Fruit fly (Drosophila melanogaster) whole organism, embryonic: Measurements from ENCODE around the gene Cyp6v1.

Source experiments
- Atf6 ChIP-seq: fragments of 200-800 bp; sonication (Bioruptor generic); IDR thresholded peaks from 2 replicates; pipeline ENCODE4 v1.3.6; 2022; ENCODE audit warnings: missing biosample characterization, missing genetic modification characterization
- CG10431 ChIP-seq: fragments of 200-800 bp; sonication (Bioruptor generic); optimal IDR thresholded peaks from 3 replicates; lab custom pipeline; 2018; ENCODE audit warnings: missing biosample characterization, mild to moderate bottlenecking, missing genetic modification characterization
- CG10462 ChIP-seq: fragments of 200-800 bp; sonication (Bioruptor generic); optimal IDR thresholded peaks from 2 replicates; lab custom pipeline; 2016; ENCODE audit warnings: missing biosample characterization, missing genetic modification characterization
- CG11085 ChIP-seq: fragments of 200-800 bp; sonication (Bioruptor generic); IDR thresholded peaks from 2 replicates; pipeline ENCODE4 v1.3.6; 2022; ENCODE audit warnings: missing biosample characterization, missing genetic modification characterization
- CG11093 ChIP-seq: fragments of 200-800 bp; sonication (Bioruptor generic); IDR thresholded peaks from 3 replicates; pipeline ENCODE4 v1.3.6; 2022; ENCODE audit warnings: missing biosample characterization, missing genetic modification characterization
- CG11504 ChIP-seq: fragments of 200-800 bp; sonication (Bioruptor generic); optimal IDR thresholded peaks from 3 replicates; lab custom pipeline; 2019; ENCODE audit warnings: missing biosample characterization, mild to moderate bottlenecking, missing genetic modification characterization, moderate library complexity
- CG12299 ChIP-seq: fragments of 200-800 bp; sonication (Bioruptor generic); optimal IDR thresholded peaks from 2 replicates; lab custom pipeline; 2018; ENCODE audit warnings: missing biosample characterization, mild to moderate bottlenecking, missing genetic modification characterization
- CG1233 ChIP-seq: fragments of 200-800 bp; sonication (Bioruptor generic); optimal IDR thresholded peaks from 4 replicates; lab custom pipeline; 2018; ENCODE audit warnings: missing biosample characterization, mild to moderate bottlenecking, missing genetic modification characterization
- CG17359 ChIP-seq: fragments of 200-800 bp; sonication (Bioruptor generic); optimal IDR thresholded peaks from 3 replicates; lab custom pipeline; 2018; ENCODE audit warnings: missing biosample characterization, mild to moderate bottlenecking, missing genetic modification characterization, moderate library complexity
- CG2875 ChIP-seq: fragments of 200-800 bp; sonication (Bioruptor generic); optimal IDR thresholded peaks from 2 replicates; lab custom pipeline; 2017; ENCODE audit warnings: missing biosample characterization, mild to moderate bottlenecking, missing genetic modification characterization, missing genetic modification reagents
- CG2889 ChIP-seq: fragments of 200-800 bp; sonication (Bioruptor generic); IDR thresholded peaks from 3 replicates; pipeline ENCODE4 v1.3.6; 2022; ENCODE audit warnings: missing biosample characterization, missing genetic modification characterization
- CG30403 ChIP-seq: fragments of 200-800 bp; sonication (Bioruptor generic); optimal IDR thresholded peaks from 3 replicates; lab custom pipeline; 2016; ENCODE audit warnings: missing biosample characterization, missing genetic modification characterization
- CG31441 ChIP-seq: fragments of 200-800 bp; sonication (Bioruptor generic); IDR thresholded peaks from 2 replicates; pipeline ENCODE4 v1.3.6; 2022; ENCODE audit warnings: missing biosample characterization, missing genetic modification characterization
- CG34376 ChIP-seq: fragments of 200-800 bp; sonication (Bioruptor generic); optimal IDR thresholded peaks from 2 replicates; lab custom pipeline; 2018; ENCODE audit warnings: missing biosample characterization, mild to moderate bottlenecking, missing genetic modification characterization
- CG43689 ChIP-seq: fragments of 200-800 bp; sonication (Bioruptor generic); IDR thresholded peaks from 2 replicates; pipeline ENCODE4 v1.3.6; 2022; ENCODE audit warnings: missing biosample characterization, missing genetic modification characterization
- CG4707 ChIP-seq: fragments of 200-800 bp; sonication (Bioruptor generic); optimal IDR thresholded peaks from 2 replicates; lab custom pipeline; 2018; ENCODE audit warnings: missing biosample characterization, mild to moderate bottlenecking, missing genetic modification characterization, moderate library complexity
- CG4854 ChIP-seq: fragments of 200-800 bp; sonication (Bioruptor generic); optimal IDR thresholded peaks from 2 replicates; lab custom pipeline; 2016; ENCODE audit warnings: missing biosample characterization, missing genetic modification characterization, inconsistent platforms
- CG6254 ChIP-seq: fragments of 200-800 bp; sonication (Bioruptor generic); optimal IDR thresholded peaks from 3 replicates; lab custom pipeline; 2017; ENCODE audit warnings: mild to moderate bottlenecking, missing biosample characterization, missing genetic modification reagents, missing genetic modification characterization
- CG7357 ChIP-seq: fragments of 200-800 bp; sonication (Bioruptor generic); IDR thresholded peaks from 3 replicates; pipeline ENCODE4 v1.3.6; 2022; ENCODE audit warnings: missing biosample characterization, missing genetic modification characterization
- CG8478 ChIP-seq: fragments of >200 bp; optimal IDR thresholded peaks from 2 replicates; lab custom pipeline; 2018
- Dad ChIP-seq: fragments of 200-800 bp; sonication (Bioruptor generic); optimal IDR thresholded peaks from 3 replicates; lab custom pipeline; 2016; ENCODE audit warnings: missing biosample characterization, missing genetic modification characterization
- Dbx ChIP-seq: fragments of 200-800 bp; sonication (Bioruptor generic); IDR thresholded peaks from 3 replicates; pipeline ENCODE4 v1.3.6; 2022; ENCODE audit warnings: missing biosample characterization, missing genetic modification characterization
- Dip2 ChIP-seq: fragments of 200-800 bp; sonication (Bioruptor generic); IDR thresholded peaks from 2 replicates; pipeline ENCODE4 v1.3.6; 2022; ENCODE audit warnings: missing biosample characterization, missing genetic modification characterization
- Dref ChIP-seq: fragments of 200-800 bp; sonication (Bioruptor generic); IDR thresholded peaks from 2 replicates; pipeline ENCODE4 v1.3.6; 2022; ENCODE audit warnings: missing biosample characterization, missing genetic modification characterization
- Fer2 ChIP-seq: fragments of 200-800 bp; sonication (Bioruptor generic); optimal IDR thresholded peaks from 2 replicates; lab custom pipeline; 2018; ENCODE audit warnings: missing biosample characterization, mild to moderate bottlenecking, missing genetic modification characterization, moderate library complexity
- H15 ChIP-seq: fragments of 200-800 bp; sonication (Bioruptor generic); IDR thresholded peaks from 3 replicates; pipeline ENCODE4 v1.3.6; 2022; ENCODE audit warnings: missing biosample characterization, missing genetic modification characterization
- HLHmδ ChIP-seq: fragments of 200-800 bp; sonication (Bioruptor generic); optimal IDR thresholded peaks from 2 replicates; lab custom pipeline; 2018; ENCODE audit warnings: missing biosample characterization, mild to moderate bottlenecking, missing genetic modification characterization, moderate library complexity
- HmgZ ChIP-seq: fragments of 200-800 bp; sonication (Bioruptor generic); optimal IDR thresholded peaks from 2 replicates; lab custom pipeline; 2018; ENCODE audit warnings: missing biosample characterization, mild to moderate bottlenecking, missing genetic modification characterization
- Hr3 ChIP-seq: fragments of 200-800 bp; sonication (Bioruptor generic); optimal IDR thresholded peaks from 3 replicates; lab custom pipeline; 2016; ENCODE audit warnings: missing biosample characterization, missing genetic modification characterization
- NFAT ChIP-seq: fragments of 200-800 bp; sonication (Bioruptor generic); IDR thresholded peaks from 2 replicates; pipeline ENCODE4 v1.3.6; 2022; ENCODE audit warnings: missing biosample characterization, missing genetic modification characterization
- Nf-YA ChIP-seq: fragments of 200-800 bp; sonication (Bioruptor generic); IDR thresholded peaks from 2 replicates; pipeline ENCODE4 v1.3.6; 2022; ENCODE audit warnings: missing biosample characterization, missing genetic modification characterization
- Oaz ChIP-seq: fragments of 200-800 bp; sonication (Bioruptor generic); IDR thresholded peaks from 2 replicates; pipeline ENCODE4 v1.3.6; 2022; ENCODE audit warnings: missing biosample characterization, missing genetic modification characterization
- Scr ChIP-seq: fragments of 200-800 bp; sonication (Bioruptor generic); IDR thresholded peaks from 2 replicates; pipeline ENCODE4 v1.3.6; 2022; ENCODE audit warnings: missing biosample characterization, missing genetic modification characterization; ENCODE audit not compliant: partially characterized antibody
- ab ChIP-seq: fragments of 200-800 bp; sonication (Bioruptor generic); optimal IDR thresholded peaks from 2 replicates; lab custom pipeline; 2016; ENCODE audit warnings: missing biosample characterization, missing genetic modification characterization
- al ChIP-seq: fragments of 200-800 bp; sonication (Bioruptor generic); IDR thresholded peaks from 2 replicates; pipeline ENCODE4 v1.3.6; 2022; ENCODE audit warnings: missing biosample characterization, missing genetic modification characterization
- br ChIP-seq: fragments of >200 bp; optimal IDR thresholded peaks from 2 replicates; lab custom pipeline; 2017
- bsh ChIP-seq, 2 experiments: fragments of 200-800 bp; sonication (Bioruptor generic); optimal IDR thresholded peaks; 2 replicates each; lab custom pipeline; 2017 to 2018; ENCODE audit warnings: mild to moderate bottlenecking in 2 of 2, missing biosample characterization in 2 of 2, missing genetic modification characterization in 2 of 2, moderate library complexity in 1 of 2
- btn ChIP-seq: fragments of 200-800 bp; sonication (Bioruptor generic); optimal IDR thresholded peaks from 2 replicates; lab custom pipeline; 2016; ENCODE audit warnings: missing biosample characterization, missing genetic modification characterization
- cg ChIP-seq: fragments of 200-800 bp; sonication (Bioruptor generic); optimal IDR thresholded peaks from 3 replicates; lab custom pipeline; 2019; ENCODE audit warnings: missing biosample characterization, mild to moderate bottlenecking, missing genetic modification characterization, moderate library complexity
- ems ChIP-seq: fragments of 200-800 bp; sonication (Bioruptor generic); optimal IDR thresholded peaks from 3 replicates; lab custom pipeline; 2016; ENCODE audit warnings: missing biosample characterization, missing genetic modification characterization
- en ChIP-seq: fragments of 200-800 bp; sonication (Bioruptor generic); optimal IDR thresholded peaks from 2 replicates; lab custom pipeline; 2016; ENCODE audit warnings: missing biosample characterization, missing genetic modification characterization
- ewg ChIP-seq: fragments of 200-800 bp; sonication (Bioruptor generic); optimal IDR thresholded peaks from 3 replicates; lab custom pipeline; 2017; ENCODE audit warnings: mild to moderate bottlenecking, missing biosample characterization, missing genetic modification reagents, missing genetic modification characterization
- grau ChIP-seq: fragments of 200-800 bp; optimal IDR thresholded peaks from 3 replicates; lab custom pipeline; 2019; ENCODE audit warnings: missing biosample characterization, mild to moderate bottlenecking, missing genetic modification characterization, moderate library complexity
- gsb-n ChIP-seq: fragments of 200-800 bp; sonication (Bioruptor generic); optimal IDR thresholded peaks from 3 replicates; lab custom pipeline; 2018; ENCODE audit warnings: missing biosample characterization, mild to moderate bottlenecking, missing genetic modification characterization
- hbn ChIP-seq: fragments of 200-800 bp; sonication (Bioruptor generic); IDR thresholded peaks from 2 replicates; pipeline ENCODE4 v1.3.6; 2022; ENCODE audit warnings: missing biosample characterization, missing genetic modification characterization; ENCODE audit not compliant: partially characterized antibody
- hth ChIP-seq: fragments of >200 bp; optimal IDR thresholded peaks from 2 replicates; lab custom pipeline; 2017; ENCODE audit warnings: inconsistent platforms
- kay ChIP-seq: fragments of 200-800 bp; sonication (Bioruptor generic); optimal IDR thresholded peaks from 2 replicates; lab custom pipeline; 2016; ENCODE audit warnings: missing biosample characterization, missing genetic modification characterization
- nerfin-1 ChIP-seq: fragments of 200-800 bp; sonication (Bioruptor generic); optimal IDR thresholded peaks from 3 replicates; lab custom pipeline; 2019; ENCODE audit warnings: missing biosample characterization, mild to moderate bottlenecking, missing genetic modification characterization, moderate library complexity
- onecut ChIP-seq: fragments of 200-800 bp; sonication (Bioruptor generic); IDR thresholded peaks from 2 replicates; pipeline ENCODE4 v1.3.6; 2022; ENCODE audit warnings: missing biosample characterization, missing genetic modification characterization
- pan ChIP-seq, 4 experiments: fragments of >200 bp in 3 of 4; fragments of 200-800 bp in 1 of 4; sonication (Bioruptor generic) in 1 of 4; optimal IDR thresholded peaks in 3 of 4; IDR thresholded peaks in 1 of 4; 2 replicates each; pipeline versions ENCODE4 v1.3.6 to Lab custom; 2017 to 2022; ENCODE audit warnings: missing biosample characterization in 2 of 4, missing genetic modification characterization in 2 of 4, mixed read lengths in 1 of 4
- pho ChIP-seq: fragments of 200-800 bp; sonication (Bioruptor generic); optimal IDR thresholded peaks from 2 replicates; lab custom pipeline; 2016; ENCODE audit warnings: missing biosample characterization, missing genetic modification characterization
- rib ChIP-seq: fragments of 200-800 bp; sonication (Bioruptor generic); IDR thresholded peaks from 2 replicates; pipeline ENCODE4 v1.3.6; 2022; ENCODE audit warnings: missing biosample characterization, missing genetic modification characterization
- tio ChIP-seq: fragments of 200-800 bp; sonication (Bioruptor generic); optimal IDR thresholded peaks from 2 replicates; lab custom pipeline; 2017; ENCODE audit warnings: missing biosample characterization, missing genetic modification characterization, inconsistent platforms

The Cyp6v1 gene

dm6 chrX:20643964-20644363, 13.0 kb upstream of the Cyp6v1 start (continued):
- peak; percentile 52 for TF ChIP-seq CG31441
- TF ChIP-seq ewg (GFP tag; lab: Kevin White, UChicago): peak; percentile 16
- peak; percentile 16 for TF ChIP-seq btn (GFP tag; lab: Kevin White, UChicago)
- no peak for TF ChIP-seq ab
- TF ChIP-seq HmgZ (tag; lab: Kevin White, UChicago): no peak
- no peak for TF ChIP-seq CG11085 (GFP tag; lab: Robert Waterston, UW)
- TF ChIP-seq CG11504: peak; percentile 63
- TF ChIP-seq Dref: no peak
- TF ChIP-seq onecut (GFP tag; lab: Robert Waterston, UW): no peak
- peak; percentile 23 for TF ChIP-seq nerfin-1 (tag; lab: Kevin White, UChicago)
- TF ChIP-seq HLHmδ (GFP tag; lab: Kevin White, UChicago): no peak
- no peak for TF ChIP-seq al (GFP tag; lab: Robert Waterston, UW)
- no peak for TF ChIP-seq rib
- TF ChIP-seq H15 (GFP tag; lab: Robert Waterston, UW): no peak
- TF ChIP-seq hth: no peak
- peak in 1 of 2 experiments; percentile 54 for TF ChIP-seq bsh (GFP tag; optimal IDR thresholded peaks at IDR 0.05; lab: Kevin White, UChicago)
- TF ChIP-seq Hr3 (GFP tag; lab: Kevin White, UChicago): no peak
- TF ChIP-seq CG10431 (GFP tag; lab: Kevin White, UChicago): no peak
- TF ChIP-seq CG4707 (GFP tag; lab: Kevin White, UChicago): no peak
- no peak for TF ChIP-seq kay
- no peak for TF ChIP-seq tio (GFP tag; lab: Kevin White, UChicago)
- no peak for TF ChIP-seq Dbx
- TF ChIP-seq en: no peak
- no peak for TF ChIP-seq NFAT (GFP tag; lab: Robert Waterston, UW)
- peak; percentile 7 for TF ChIP-seq gsb-n (tag; lab: Kevin White, UChicago)
- peak; percentile 9 for TF ChIP-seq CG17359 (tag; lab: Kevin White, UChicago)
- no peak for TF ChIP-seq CG10462
- TF ChIP-seq br (lab: Kevin White, UChicago): no peak
- TF ChIP-seq CG1233 (GFP tag; lab: Kevin White, UChicago): no peak
- TF ChIP-seq Dip2 (GFP tag; lab: Robert Waterston, UW): no peak
- TF ChIP-seq Dad (GFP tag; lab: Kevin White, UChicago): no peak
- TF ChIP-seq grau: peak; percentile 43
- no peak for TF ChIP-seq ems
- no peak for TF ChIP-seq cg (GFP tag; lab: Kevin White, UChicago)
- TF ChIP-seq Atf6 (GFP tag; lab: Robert Waterston, UW): no peak
- TF ChIP-seq Oaz (GFP tag; lab: Robert Waterston, UW): no peak
- TF ChIP-seq Fer2 (tag; lab: Kevin White, UChicago): no peak
- no peak for TF ChIP-seq Nf-YA (GFP tag; lab: Robert Waterston, UW)
- no peak for TF ChIP-seq CG4854
- TF ChIP-seq hbn: no peak
- peak; percentile 14 for TF ChIP-seq CG2875 (GFP tag; lab: Kevin White, UChicago)
- TF ChIP-seq Scr (GFP tag; lab: Robert Waterston, UW): no peak
- TF ChIP-seq CG30403 (GFP tag; lab: Kevin White, UChicago): peak; percentile 40
- no peak for TF ChIP-seq CG12299 (tag; lab: Kevin White, UChicago)
- no peak for TF ChIP-seq CG34376 (GFP tag; lab: Kevin White, UChicago)
- TF ChIP-seq CG11093 (GFP tag; lab: Robert Waterston, UW): no peak
- TF ChIP-seq CG7357 (GFP tag; lab: Robert Waterston, UW): no peak
- no peak for TF ChIP-seq pan (optimal IDR thresholded peaks at IDR 0.05; lab: Kevin White, UChicago)
- TF ChIP-seq pan (GFP tag; optimal IDR thresholded peaks at IDR 0.05 in 1 of 2, IDR thresholded peaks at IDR 0.05 in 1 of 2): no peak
- no peak for TF ChIP-seq CG8478 (lab: Kevin White, UChicago)
- no peak for TF ChIP-seq pho (GFP tag; lab: Kevin White, UChicago)
- no peak for TF ChIP-seq CG2889 (GFP tag; lab: Robert Waterston, UW)
- TF ChIP-seq CG43689 (GFP tag; lab: Robert Waterston, UW): no peak
- TF ChIP-seq CG6254 (GFP tag; lab: Kevin White, UChicago): peak; percentile 9
